Fruit fly (Drosophila melanogaster) whole organism, embryonic: ENCODE data around the gene CBP.
A peak's percentile ranks its signal among the peaks of the same experiment; 100 is the strongest.

Experiments used
- ATbp ChIP-seq: fragments of 200-800 bp; sonication (Bioruptor generic); optimal IDR thresholded peaks from 2 replicates; lab custom pipeline; 2017; ENCODE audit warnings: missing biosample characterization, mild to moderate bottlenecking, missing genetic modification characterization, missing genetic modification reagents
- Atf6 ChIP-seq: fragments of 200-800 bp; sonication (Bioruptor generic); IDR thresholded peaks from 2 replicates; pipeline ENCODE4 v1.3.6; 2022; ENCODE audit warnings: missing biosample characterization, missing genetic modification characterization
- CG10147 ChIP-seq: fragments of 200-800 bp; sonication (Bioruptor generic); optimal IDR thresholded peaks from 2 replicates; lab custom pipeline; 2019; ENCODE audit warnings: missing biosample characterization, mild to moderate bottlenecking, missing genetic modification characterization, moderate library complexity
- CG10366 ChIP-seq: fragments of 200-800 bp; sonication (Bioruptor generic); IDR thresholded peaks from 2 replicates; pipeline ENCODE4 v1.3.6; 2022; ENCODE audit warnings: missing biosample characterization, missing genetic modification characterization
- CG13424 ChIP-seq: fragments of 200-800 bp; sonication (Bioruptor generic); optimal IDR thresholded peaks from 2 replicates; lab custom pipeline; 2019; ENCODE audit warnings: missing biosample characterization, mild to moderate bottlenecking, missing genetic modification characterization, moderate library complexity
- CG14965 ChIP-seq: fragments of 200-800 bp; sonication (Bioruptor generic); optimal IDR thresholded peaks from 2 replicates; lab custom pipeline; 2016; ENCODE audit warnings: missing biosample characterization, missing genetic modification characterization, borderline replicate concordance
- CG1529 ChIP-seq: fragments of 200-800 bp; sonication (Bioruptor generic); optimal IDR thresholded peaks from 3 replicates; lab custom pipeline; 2018; ENCODE audit warnings: missing biosample characterization, missing genetic modification characterization
- CG17359 ChIP-seq: fragments of 200-800 bp; sonication (Bioruptor generic); optimal IDR thresholded peaks from 3 replicates; lab custom pipeline; 2018; ENCODE audit warnings: missing biosample characterization, mild to moderate bottlenecking, missing genetic modification characterization, moderate library complexity
- CG2202 ChIP-seq: fragments of 200-800 bp; sonication (Bioruptor generic); optimal IDR thresholded peaks from 2 replicates; lab custom pipeline; 2018; ENCODE audit warnings: missing biosample characterization, mild to moderate bottlenecking, missing genetic modification characterization
- CG30020 ChIP-seq: fragments of 200-800 bp; optimal IDR thresholded peaks from 2 replicates; lab custom pipeline; 2019; ENCODE audit warnings: missing biosample characterization, mild to moderate bottlenecking, missing genetic modification characterization, moderate library complexity
- CG30403 ChIP-seq: fragments of 200-800 bp; sonication (Bioruptor generic); optimal IDR thresholded peaks from 3 replicates; lab custom pipeline; 2016; ENCODE audit warnings: missing biosample characterization, missing genetic modification characterization
- CG31224 ChIP-seq: fragments of 200-800 bp; sonication (Bioruptor generic); IDR thresholded peaks from 2 replicates; pipeline ENCODE4 v1.3.6; 2022; ENCODE audit warnings: missing biosample characterization, missing genetic modification characterization
- CG32772 ChIP-seq: fragments of 200-800 bp; sonication (Bioruptor generic); IDR thresholded peaks from 2 replicates; pipeline ENCODE4 v1.3.6; 2022; ENCODE audit warnings: missing biosample characterization, missing genetic modification characterization
- CG4707 ChIP-seq: fragments of 200-800 bp; sonication (Bioruptor generic); optimal IDR thresholded peaks from 2 replicates; lab custom pipeline; 2018; ENCODE audit warnings: missing biosample characterization, mild to moderate bottlenecking, missing genetic modification characterization, moderate library complexity
- CG7357 ChIP-seq: fragments of 200-800 bp; sonication (Bioruptor generic); IDR thresholded peaks from 3 replicates; pipeline ENCODE4 v1.3.6; 2022; ENCODE audit warnings: missing biosample characterization, missing genetic modification characterization
- CG7839 ChIP-seq: fragments of 200-800 bp; sonication (Bioruptor generic); optimal IDR thresholded peaks from 3 replicates; lab custom pipeline; 2018; ENCODE audit warnings: missing biosample characterization, mild to moderate bottlenecking, missing genetic modification characterization, moderate library complexity
- CG8089 ChIP-seq: fragments of 200-800 bp; sonication (Bioruptor generic); optimal IDR thresholded peaks from 3 replicates; lab custom pipeline; 2016; ENCODE audit warnings: missing biosample characterization, missing genetic modification characterization
- CG8281 ChIP-seq: fragments of 200-800 bp; sonication (Bioruptor generic); optimal IDR thresholded peaks from 2 replicates; lab custom pipeline; 2018; ENCODE audit warnings: missing biosample characterization, mild to moderate bottlenecking, missing genetic modification characterization, moderate library complexity
- CG9609 ChIP-seq: fragments of 200-800 bp; sonication (Bioruptor generic); optimal IDR thresholded peaks from 3 replicates; lab custom pipeline; 2016; ENCODE audit warnings: missing biosample characterization, missing genetic modification characterization
- CG9932 ChIP-seq: fragments of 200-800 bp; sonication (Bioruptor generic); IDR thresholded peaks from 2 replicates; pipeline ENCODE4 v1.3.6; 2022; ENCODE audit warnings: missing biosample characterization, missing genetic modification characterization
- Fer3 ChIP-seq: fragments of 200-800 bp; sonication (Bioruptor generic); optimal IDR thresholded peaks from 2 replicates; lab custom pipeline; 2018; ENCODE audit warnings: missing biosample characterization, mild to moderate bottlenecking, missing genetic modification characterization, moderate library complexity
- HmgD ChIP-seq: fragments of 200-800 bp; sonication (Bioruptor generic); optimal IDR thresholded peaks from 3 replicates; lab custom pipeline; 2016; ENCODE audit warnings: missing biosample characterization, missing genetic modification characterization
- Hr51 ChIP-seq, 2 experiments: fragments of 200-800 bp; sonication (Bioruptor generic); optimal IDR thresholded peaks; 2 replicates in 1 of 2; 3 replicates in 1 of 2; lab custom pipeline; 2016 to 2018; ENCODE audit warnings: missing biosample characterization in 2 of 2, missing genetic modification characterization in 2 of 2, mild to moderate bottlenecking in 1 of 2, moderate library complexity in 1 of 2
- NFAT ChIP-seq: fragments of 200-800 bp; sonication (Bioruptor generic); IDR thresholded peaks from 2 replicates; pipeline ENCODE4 v1.3.6; 2022; ENCODE audit warnings: missing biosample characterization, missing genetic modification characterization
- Poxn ChIP-seq: fragments of 200-800 bp; sonication (Bioruptor generic); IDR thresholded peaks from 2 replicates; pipeline ENCODE4 v1.3.6; 2022; ENCODE audit warnings: missing biosample characterization, missing genetic modification characterization
- Sox102F ChIP-seq: fragments of 200-800 bp; sonication (Bioruptor generic); optimal IDR thresholded peaks from 2 replicates; lab custom pipeline; 2018; ENCODE audit warnings: missing biosample characterization, mild to moderate bottlenecking, missing genetic modification characterization, moderate library complexity
- Stat92E ChIP-seq, 3 experiments: fragments of >200 bp in 2 of 3; fragments of 200-800 bp in 1 of 3; sonication (Bioruptor generic) in 1 of 3; optimal IDR thresholded peaks; 2 replicates each; lab custom pipeline; 2017 to 2019; ENCODE audit warnings: missing biosample characterization in 3 of 3, missing genetic modification characterization in 3 of 3, mild to moderate bottlenecking in 1 of 3, moderate library complexity in 1 of 3
- Taf1 ChIP-seq: fragments of 200-800 bp; sonication (Bioruptor generic); IDR thresholded peaks from 2 replicates; pipeline ENCODE4 v1.3.6; 2022; ENCODE audit warnings: missing biosample characterization, missing genetic modification characterization
- ap ChIP-seq: fragments of 200-800 bp; sonication (Bioruptor generic); IDR thresholded peaks from 2 replicates; pipeline ENCODE4 v1.3.6; 2022; ENCODE audit warnings: missing biosample characterization, missing genetic modification characterization
- ara ChIP-seq: fragments of 200-800 bp; sonication (Bioruptor generic); IDR thresholded peaks from 2 replicates; pipeline ENCODE4 v1.3.6; 2022; ENCODE audit warnings: missing biosample characterization, missing genetic modification characterization
- dpn ChIP-seq, 2 experiments: fragments of 200-800 bp; sonication (Bioruptor generic); optimal IDR thresholded peaks; 3 replicates each; lab custom pipeline; 2016; ENCODE audit warnings: missing biosample characterization in 2 of 2, missing genetic modification characterization in 2 of 2
- fd3F ChIP-seq: fragments of 200-800 bp; sonication (Bioruptor generic); optimal IDR thresholded peaks from 2 replicates; lab custom pipeline; 2018; ENCODE audit warnings: missing biosample characterization, mild to moderate bottlenecking, missing genetic modification characterization, moderate library complexity
- fu2 ChIP-seq: fragments of 200-800 bp; sonication (Bioruptor generic); optimal IDR thresholded peaks from 2 replicates; lab custom pipeline; 2016; ENCODE audit warnings: missing biosample characterization, missing genetic modification characterization
- gcm2 ChIP-seq: fragments of 200-800 bp; sonication (Bioruptor generic); optimal IDR thresholded peaks from 2 replicates; lab custom pipeline; 2016; ENCODE audit warnings: missing biosample characterization, missing genetic modification characterization
- grau ChIP-seq: fragments of 200-800 bp; optimal IDR thresholded peaks from 3 replicates; lab custom pipeline; 2019; ENCODE audit warnings: missing biosample characterization, mild to moderate bottlenecking, missing genetic modification characterization, moderate library complexity
- grn ChIP-seq: fragments of 200-800 bp; sonication (Bioruptor generic); optimal IDR thresholded peaks from 3 replicates; lab custom pipeline; 2017; ENCODE audit warnings: missing biosample characterization, missing genetic modification characterization
- gsb-n ChIP-seq: fragments of 200-800 bp; sonication (Bioruptor generic); optimal IDR thresholded peaks from 3 replicates; lab custom pipeline; 2018; ENCODE audit warnings: missing biosample characterization, mild to moderate bottlenecking, missing genetic modification characterization
- hkb ChIP-seq, 2 experiments: fragments of 200-800 bp in 1 of 2; fragments of >200 bp in 1 of 2; sonication (Bioruptor generic) in 1 of 2; IDR thresholded peaks in 1 of 2; optimal IDR thresholded peaks in 1 of 2; 2 replicates each; pipeline versions ENCODE4 v1.3.6 to Lab custom; 2017 to 2022; ENCODE audit warnings: missing biosample characterization in 1 of 2, missing genetic modification characterization in 1 of 2
- jumu ChIP-seq: fragments of 200-800 bp; sonication (Bioruptor generic); optimal IDR thresholded peaks from 3 replicates; lab custom pipeline; 2016; ENCODE audit warnings: missing biosample characterization, missing genetic modification characterization
- lmd ChIP-seq: fragments of 200-800 bp; sonication (Bioruptor generic); IDR thresholded peaks from 2 replicates; pipeline ENCODE4 v1.3.6; 2022; ENCODE audit warnings: missing biosample characterization, missing genetic modification characterization
- luna ChIP-seq: fragments of 200-800 bp; sonication (Bioruptor generic); optimal IDR thresholded peaks from 2 replicates; lab custom pipeline; 2016; ENCODE audit warnings: missing biosample characterization, missing genetic modification characterization
- pan ChIP-seq, 4 experiments: fragments of >200 bp in 3 of 4; fragments of 200-800 bp in 1 of 4; sonication (Bioruptor generic) in 1 of 4; optimal IDR thresholded peaks in 3 of 4; IDR thresholded peaks in 1 of 4; 2 replicates each; pipeline versions ENCODE4 v1.3.6 to Lab custom; 2017 to 2022; ENCODE audit warnings: missing biosample characterization in 2 of 4, missing genetic modification characterization in 2 of 4, mixed read lengths in 1 of 4
- pum ChIP-seq: fragments of 200-800 bp; sonication (Bioruptor generic); optimal IDR thresholded peaks from 2 replicates; lab custom pipeline; 2016; ENCODE audit warnings: missing biosample characterization, missing genetic modification characterization
- run ChIP-seq: fragments of 200-800 bp; sonication (Bioruptor generic); optimal IDR thresholded peaks from 3 replicates; lab custom pipeline; 2018; ENCODE audit warnings: missing biosample characterization, mild to moderate bottlenecking, missing genetic modification characterization
- sisA ChIP-seq: fragments of 200-800 bp; sonication (Bioruptor generic); IDR thresholded peaks from 2 replicates; pipeline ENCODE4 v1.3.6; 2022; ENCODE audit warnings: missing biosample characterization, missing genetic modification characterization
- so ChIP-seq: fragments of 200-800 bp; sonication (Bioruptor generic); IDR thresholded peaks from 3 replicates; pipeline ENCODE4 v1.3.6; 2022; ENCODE audit warnings: missing biosample characterization, missing genetic modification characterization
- tap ChIP-seq: fragments of 200-800 bp; optimal IDR thresholded peaks from 3 replicates; lab custom pipeline; 2019; ENCODE audit warnings: missing biosample characterization, mild to moderate bottlenecking, missing genetic modification characterization, moderate library complexity
- zen ChIP-seq: fragments of 200-800 bp; sonication (Bioruptor generic); optimal IDR thresholded peaks from 3 replicates; lab custom pipeline; 2018; ENCODE audit warnings: missing biosample characterization, mild to moderate bottlenecking, missing genetic modification characterization, moderate library complexity
- zen2 ChIP-seq: fragments of 200-800 bp; sonication (Bioruptor generic); IDR thresholded peaks from 3 replicates; pipeline ENCODE4 v1.3.6; 2022; ENCODE audit warnings: missing biosample characterization, missing genetic modification characterization; ENCODE audit not compliant: partially characterized antibody

Gene CBP

DNA sequence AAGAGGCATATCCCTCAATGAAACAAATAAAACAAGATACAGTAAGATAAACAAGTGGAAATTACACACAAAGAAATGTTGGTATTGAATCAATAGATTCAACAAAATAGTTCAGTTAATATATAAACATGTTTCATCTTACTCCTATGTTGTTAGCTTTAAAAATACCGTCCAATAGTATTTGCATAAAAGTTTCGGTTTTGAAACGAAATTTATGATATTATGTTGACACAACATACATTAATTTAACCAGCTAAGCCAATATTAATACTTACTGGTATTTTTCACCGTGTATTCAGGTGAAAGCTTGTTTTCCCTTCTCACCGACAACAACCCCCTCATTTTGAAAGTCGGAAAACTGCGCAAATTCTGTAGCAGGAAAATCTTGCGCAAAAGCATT, 1.4 kb downstream of the CBP start (continued):
- no peak for TF ChIP-seq hkb (optimal IDR thresholded peaks at IDR 0.05; lab: Kevin White, UChicago)
- TF ChIP-seq hkb (GFP tag; IDR thresholded peaks at IDR 0.05; lab: Robert Waterston, UW), result peak; percentile 72
- TF ChIP-seq pum (GFP tag; lab: Kevin White, UChicago), result peak; percentile 43
- TF ChIP-seq CG10147 (GFP tag; lab: Kevin White, UChicago), result peak; percentile 37
- TF ChIP-seq CG30403 (GFP tag; lab: Kevin White, UChicago), result peak; percentile 61
- peak; percentile 55 for TF ChIP-seq CG8281 (tag; lab: Kevin White, UChicago)
- peak; percentile 78 for TF ChIP-seq CG17359 (tag; lab: Kevin White, UChicago)
- peak; percentile 46 for TF ChIP-seq CG9609 (GFP tag; lab: Kevin White, UChicago)
- TF ChIP-seq pan (optimal IDR thresholded peaks at IDR 0.05; lab: Kevin White, UChicago), result no peak
- TF ChIP-seq pan (GFP tag; optimal IDR thresholded peaks at IDR 0.05 in 1 of 2, IDR thresholded peaks at IDR 0.05 in 1 of 2), result peak in 1 of 2 experiments; percentile 27
- peak; percentile 31 for TF ChIP-seq CG10366 (GFP tag; lab: Robert Waterston, UW)
- TF ChIP-seq sisA (GFP tag; lab: Robert Waterston, UW), result peak; percentile 36; the same call in 1 of the 2 replicates
- peak; percentile 60 for TF ChIP-seq CG4707 (GFP tag; lab: Kevin White, UChicago)
- peak; percentile 49 to 56 for TF ChIP-seq dpn (GFP tag; optimal IDR thresholded peaks at IDR 0.05; lab: Kevin White, UChicago)
- TF ChIP-seq gcm2 (GFP tag; lab: Kevin White, UChicago), result no peak
- TF ChIP-seq CG8089 (GFP tag; lab: Kevin White, UChicago), result peak; percentile 32
- TF ChIP-seq Sox102F (GFP tag; lab: Kevin White, UChicago), result peak; percentile 80
- 0 out of 2 replicates have a peak, but pooled peaks have one; percentile 13 for TF ChIP-seq Taf1 (GFP tag; lab: Robert Waterston, UW)
- TF ChIP-seq lmd (GFP tag; lab: Robert Waterston, UW), result peak; percentile 61
- peak; percentile 12 for TF ChIP-seq CG30020 (tag; lab: Kevin White, UChicago)
- peak; percentile 23; the same call in 1 of the 2 replicates for TF ChIP-seq CG31224 (GFP tag; lab: Robert Waterston, UW)
- peak; percentile 81 for TF ChIP-seq ATbp (GFP tag; lab: Kevin White, UChicago)
- TF ChIP-seq gsb-n (tag; lab: Kevin White, UChicago), result peak; percentile 59
- peak; percentile 75 for TF ChIP-seq CG13424 (tag; lab: Kevin White, UChicago)
- peak; percentile 35 for TF ChIP-seq jumu (GFP tag; lab: Kevin White, UChicago)
- peak; percentile 57 for TF ChIP-seq CG9932 (GFP tag; lab: Robert Waterston, UW)
- no peak for TF ChIP-seq zen2
- peak; percentile 10 for TF ChIP-seq CG2202 (tag; lab: Kevin White, UChicago)
- peak; percentile 6 for TF ChIP-seq CG14965 (GFP tag; lab: Kevin White, UChicago)
- no peak for TF ChIP-seq Poxn (GFP tag; lab: Robert Waterston, UW)
- TF ChIP-seq CG7839, result peak; percentile 77
- TF ChIP-seq zen (tag; lab: Kevin White, UChicago), result peak; percentile 1
- peak; percentile 33 to 78 for TF ChIP-seq Hr51 (GFP tag; optimal IDR thresholded peaks at IDR 0.05; lab: Kevin White, UChicago)
- peak; percentile 11 for TF ChIP-seq run (tag; lab: Kevin White, UChicago)
- TF ChIP-seq fu2 (GFP tag; lab: Kevin White, UChicago), result peak; percentile 29
- peak; percentile 75 for TF ChIP-seq Atf6 (GFP tag; lab: Robert Waterston, UW)
- TF ChIP-seq ara (GFP tag; lab: Robert Waterston, UW), result no peak
- no peak for TF ChIP-seq ap
- peak; percentile 69; the same call in 2 of the 3 replicates for TF ChIP-seq so (GFP tag; lab: Robert Waterston, UW)
- peak; percentile 56 for TF ChIP-seq fd3F (GFP tag; lab: Kevin White, UChicago)
- no peak for TF ChIP-seq Stat92E (GFP tag; optimal IDR thresholded peaks at IDR 0.05; lab: Kevin White, UChicago)
- TF ChIP-seq CG7357 (GFP tag; lab: Robert Waterston, UW), result no peak
- peak; percentile 77 for TF ChIP-seq Fer3
- peak; percentile 54 for TF ChIP-seq tap (tag; lab: Kevin White, UChicago)
- TF ChIP-seq NFAT (GFP tag; lab: Robert Waterston, UW), result no peak
- peak; percentile 67 for TF ChIP-seq grau (tag; lab: Kevin White, UChicago)
- peak; percentile 47 for TF ChIP-seq grn (GFP tag; lab: Kevin White, UChicago)
- TF ChIP-seq HmgD, result no peak
- TF ChIP-seq luna (GFP tag; lab: Kevin White, UChicago), result peak; percentile 26
- peak; percentile 48 for TF ChIP-seq CG1529 (GFP tag; lab: Kevin White, UChicago)
- TF ChIP-seq CG32772 (GFP tag; lab: Robert Waterston, UW), result no peak
